Worm (Caenorhabditis elegans) whole organism, mixed stage, embryonic: ENCODE results near the gene F44A6.5.

Experiments used
- M03D4.4 ChIP-seq: sonication (generic microtip); optimal IDR thresholded peaks from 2 replicates; lab custom pipeline; 2017; ENCODE audit warnings: mild to moderate bottlenecking, missing genetic modification characterization, missing compliant biosample characterization
- bed-3 ChIP-seq: fragments of 200-800 bp; sonication (Bioruptor generic); optimal IDR thresholded peaks from 3 replicates; lab custom pipeline; 2018; ENCODE audit warnings: mild to moderate bottlenecking, missing genetic modification characterization, moderate library complexity, missing compliant biosample characterization
- ceh-39 ChIP-seq: fragments of 150-350 bp; optimal IDR thresholded peaks from 2 replicates; lab custom pipeline; 2014; ENCODE audit warnings: missing biosample characterization, missing genetic modification characterization
- ceh-43 ChIP-seq: fragments of 200-800 bp; sonication (Bioruptor generic); optimal IDR thresholded peaks from 2 replicates; lab custom pipeline; 2018; ENCODE audit warnings: mild to moderate bottlenecking, missing genetic modification characterization, moderate library complexity, missing compliant biosample characterization
- ces-1 ChIP-seq: fragments of 150-350 bp; optimal IDR thresholded peaks from 2 replicates; lab custom pipeline; 2014; ENCODE audit warnings: missing biosample characterization, missing genetic modification reagents, missing genetic modification characterization
- cnd-1 ChIP-seq: fragments of 200-800 bp; sonication (Bioruptor generic); optimal IDR thresholded peaks from 2 replicates; lab custom pipeline; 2018; ENCODE audit warnings: mild to moderate bottlenecking, missing genetic modification characterization, missing compliant biosample characterization
- drap-1 ChIP-seq: fragments of 200-800 bp; sonication (Bioruptor generic); optimal IDR thresholded peaks from 3 replicates; lab custom pipeline; 2018; ENCODE audit warnings: mild to moderate bottlenecking, missing genetic modification characterization, missing compliant biosample characterization
- elt-1 ChIP-seq: sonication (generic microtip); optimal IDR thresholded peaks from 2 replicates; lab custom pipeline; 2017; ENCODE audit warnings: missing genetic modification characterization, mild to moderate bottlenecking, missing compliant biosample characterization, antibody characterized with exemption, moderate library complexity, borderline replicate concordance; ENCODE audit not compliant: insufficient read depth
- elt-3 ChIP-seq: fragments of 150-350 bp; optimal IDR thresholded peaks from 2 replicates; lab custom pipeline; 2014; ENCODE audit warnings: missing biosample characterization, missing genetic modification characterization
- flh-1 ChIP-seq: fragments of 200-800 bp; sonication (Bioruptor generic); optimal IDR thresholded peaks from 2 replicates; lab custom pipeline; 2018; ENCODE audit warnings: mild to moderate bottlenecking, missing genetic modification characterization, moderate library complexity, missing compliant biosample characterization
- ham-2 ChIP-seq: fragments of 200-800 bp; sonication (Bioruptor generic); optimal IDR thresholded peaks from 2 replicates; lab custom pipeline; 2018; ENCODE audit warnings: mild to moderate bottlenecking, missing genetic modification characterization, missing compliant biosample characterization
- hlh-1 ChIP-seq: fragments of 150-350 bp; optimal IDR thresholded peaks from 2 replicates; lab custom pipeline; 2014; ENCODE audit warnings: missing biosample characterization, missing genetic modification reagents, missing genetic modification characterization
- lin-13 ChIP-seq: fragments of 150-350 bp; optimal IDR thresholded peaks from 2 replicates; lab custom pipeline; 2014; ENCODE audit warnings: missing biosample characterization, missing genetic modification characterization
- lin-32 ChIP-seq: fragments of 200-800 bp; sonication (Bioruptor generic); optimal IDR thresholded peaks from 2 replicates; lab custom pipeline; 2018; ENCODE audit warnings: mild to moderate bottlenecking, missing genetic modification characterization, missing compliant biosample characterization
- lsy-2 ChIP-seq: fragments of 150-350 bp; optimal IDR thresholded peaks from 2 replicates; lab custom pipeline; 2014; ENCODE audit warnings: missing biosample characterization, missing genetic modification characterization
- mab-5 ChIP-seq: fragments of 150-350 bp; optimal IDR thresholded peaks from 2 replicates; lab custom pipeline; 2014; ENCODE audit warnings: missing biosample characterization, missing genetic modification characterization
- nhr-12 ChIP-seq: fragments of 150-350 bp; optimal IDR thresholded peaks from 2 replicates; lab custom pipeline; 2014; ENCODE audit warnings: missing biosample characterization, missing genetic modification characterization
- nhr-237 ChIP-seq: fragments of 150-350 bp; optimal IDR thresholded peaks from 2 replicates; lab custom pipeline; 2014; ENCODE audit warnings: missing biosample characterization, missing genetic modification characterization
- nhr-28 ChIP-seq: fragments of 150-350 bp; optimal IDR thresholded peaks from 2 replicates; lab custom pipeline; 2014; ENCODE audit warnings: missing biosample characterization, missing genetic modification characterization
- nhr-76 ChIP-seq: sonication (generic microtip); optimal IDR thresholded peaks from 2 replicates; lab custom pipeline; 2017; ENCODE audit warnings: missing biosample characterization, missing genetic modification characterization
- pha-4 ChIP-seq: fragments of 150-350 bp; optimal IDR thresholded peaks from 2 replicates; lab custom pipeline; 2018; ENCODE audit warnings: missing biosample characterization, missing genetic modification reagents, missing genetic modification characterization
- snpc-4 ChIP-seq: fragments of 150-350 bp; optimal IDR thresholded peaks from 2 replicates; lab custom pipeline; 2014; ENCODE audit warnings: missing biosample characterization, missing genetic modification characterization
- sptf-1 ChIP-seq: sonication (generic microtip); optimal IDR thresholded peaks from 2 replicates; lab custom pipeline; 2017; ENCODE audit warnings: mild to moderate bottlenecking, missing genetic modification characterization, moderate library complexity, missing compliant biosample characterization
- tbx-8 ChIP-seq: fragments of 200-800 bp; sonication (Bioruptor generic); optimal IDR thresholded peaks from 2 replicates; lab custom pipeline; 2018; ENCODE audit warnings: mild to moderate bottlenecking, missing genetic modification characterization, moderate library complexity, missing compliant biosample characterization
- unc-120 ChIP-seq: sonication (generic microtip); optimal IDR thresholded peaks from 2 replicates; lab custom pipeline; 2017; ENCODE audit warnings: missing genetic modification characterization, missing compliant biosample characterization; ENCODE audit not compliant: poor library complexity, severe bottlenecking
- unc-62 ChIP-seq: fragments of 150-350 bp; optimal IDR thresholded peaks from 2 replicates; lab custom pipeline; 2014; ENCODE audit warnings: missing biosample characterization, missing genetic modification reagents, missing genetic modification characterization
- zip-8 ChIP-seq: fragments of 150-350 bp; optimal IDR thresholded peaks from 2 replicates; lab custom pipeline; 2014; ENCODE audit warnings: missing biosample characterization, missing genetic modification characterization
- ztf-11 ChIP-seq: fragments of 150-350 bp; optimal IDR thresholded peaks from 2 replicates; lab custom pipeline; 2014; ENCODE audit warnings: missing biosample characterization, missing genetic modification characterization

The F44A6.5 gene

DNA sequence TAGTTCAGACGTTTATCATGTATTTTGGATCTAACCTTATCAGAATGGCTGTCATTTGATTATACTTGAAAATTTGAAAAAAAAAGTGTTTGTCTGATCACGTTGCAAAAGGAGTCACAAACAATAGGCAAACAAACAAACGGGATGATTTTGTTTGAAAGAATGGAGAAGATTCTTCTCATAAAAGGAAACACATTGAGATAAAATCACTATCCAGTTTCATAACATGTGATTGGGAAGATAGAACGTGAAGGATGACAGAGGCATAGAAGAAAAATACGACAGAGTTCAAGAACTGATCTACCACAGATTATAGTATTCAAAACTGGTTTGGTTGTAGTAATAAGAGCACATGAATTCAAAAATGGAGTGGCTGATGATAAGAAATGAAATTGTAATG lies at the start of gene F44A6.5:
Gene F44A6.5, minus strand, starts transcription at position 151 of the 400 bp plus-strand sequence.
- TF ChIP-seq snpc-4 (tag; lab: Kevin White, UChicago) (no peak), mab-5 (tag; lab: Kevin White, UChicago) (no peak), nhr-76 (tag; lab: Kevin White, UChicago) (no peak), drap-1 (GFP tag; lab: Kevin White, UChicago) (no peak), lin-13 (tag; lab: Kevin White, UChicago) (no peak), bed-3 (GFP tag; lab: Kevin White, UChicago) (no peak), ces-1 (GFP tag; lab: Kevin White, UChicago) (no peak), ceh-39 (tag; lab: Kevin White, UChicago) (no peak), ztf-11 (tag; lab: Kevin White, UChicago) (no peak), pha-4 (tag; lab: Kevin White, UChicago) (no peak)
- TF ChIP-seq, all 35 proteins: peak for 0

ce11 chrX:10262299-10262698 lies 43.6 kb upstream of the F44A6.5 start:
- TF ChIP-seq snpc-4 (tag; lab: Kevin White, UChicago) (no peak), ceh-43 (GFP tag; lab: Kevin White, UChicago) (no peak), zip-8 (tag; lab: Kevin White, UChicago) (no peak), M03D4.4 (tag; lab: Kevin White, UChicago) (no peak), cnd-1 (tag; lab: Kevin White, UChicago) (no peak), ces-1 (GFP tag; lab: Kevin White, UChicago) (no peak)
- TF ChIP-seq, all 35 proteins: peak for 0

DNA sequence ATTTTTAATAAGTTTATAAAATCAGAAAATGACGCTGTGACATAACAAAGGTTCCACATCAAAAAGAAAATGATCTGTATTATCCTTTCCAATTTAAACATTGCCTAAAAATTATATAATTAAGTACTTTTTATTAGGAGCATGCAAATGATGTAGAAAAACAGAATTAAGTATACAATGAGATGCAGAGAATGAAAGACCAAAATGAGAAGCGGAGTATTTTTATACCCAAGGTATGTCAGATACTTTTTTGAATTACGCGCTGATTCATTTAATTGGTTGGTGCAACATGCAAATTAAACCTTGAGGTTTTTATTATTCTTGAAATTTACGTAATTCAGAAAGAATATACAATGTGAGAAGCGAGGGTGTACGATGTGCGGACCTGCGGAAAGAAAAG lies 41.3 kb upstream of the F44A6.5 start, which contains the start of gene C32A9.1:
Gene C32A9.1, minus strand, starts transcription at position 101 of the 400 bp plus-strand sequence.
- TF ChIP-seq snpc-4 (tag; lab: Kevin White, UChicago), result no peak
- no peak for TF ChIP-seq drap-1 (GFP tag; lab: Kevin White, UChicago)
- TF ChIP-seq nhr-28 (tag; lab: Kevin White, UChicago), result no peak
- no peak for TF ChIP-seq ham-2 (GFP tag; lab: Kevin White, UChicago)
- TF ChIP-seq elt-3, result no peak
- no peak for TF ChIP-seq nhr-237
- TF ChIP-seq nhr-12, result no peak
- TF ChIP-seq ceh-43 (GFP tag; lab: Kevin White, UChicago), result no peak
- no peak for TF ChIP-seq lsy-2 (tag; lab: Kevin White, UChicago)
- TF ChIP-seq mab-5 (tag; lab: Kevin White, UChicago), result no peak
- TF ChIP-seq pha-4 (tag; lab: Kevin White, UChicago), result no peak
- TF ChIP-seq tbx-8 (GFP tag; lab: Kevin White, UChicago), result no peak
- TF ChIP-seq hlh-1 (tag; lab: Kevin White, UChicago), result no peak
- TF ChIP-seq sptf-1 (tag; lab: Kevin White, UChicago), result no peak
- TF ChIP-seq, all 35 proteins: peak for 0

- TF ChIP-seq ces-1 (GFP tag; lab: Kevin White, UChicago) (no peak), lsy-2 (tag; lab: Kevin White, UChicago) (no peak), nhr-76 (tag; lab: Kevin White, UChicago) (no peak), unc-120 (tag; lab: Kevin White, UChicago) (peak; percentile 9), nhr-28 (tag; lab: Kevin White, UChicago) (no peak), elt-1 (tag; lab: Kevin White, UChicago) (no peak), flh-1 (no peak), unc-62 (GFP tag; lab: Kevin White, UChicago) (peak; percentile 25), zip-8 (tag; lab: Kevin White, UChicago) (no peak), ceh-43 (GFP tag; lab: Kevin White, UChicago) (no peak), nhr-237 (no peak), sptf-1 (tag; lab: Kevin White, UChicago) (no peak), mab-5 (tag; lab: Kevin White, UChicago) (no peak), lin-32 (GFP tag; lab: Kevin White, UChicago) (no peak), cnd-1 (tag; lab: Kevin White, UChicago) (no peak)
These were observed 35.3 kb upstream of the F44A6.5 start for ce11 chrX:10254068-10254467.

- TF ChIP-seq unc-120 (tag; lab: Kevin White, UChicago), result peak; percentile 0
- TF ChIP-seq M03D4.4 (tag; lab: Kevin White, UChicago), result no peak
These were observed 34.1 kb upstream of the F44A6.5 start, which contains the start of gene C14H10.2 for ce11 chrX:10252781-10253180. Gene C14H10.2, minus strand, starts transcription at chrX:10252881.
